Fruit fly (Drosophila melanogaster): Measurements from ENCODE around the gene anchor.

anchor gene

dm6 chr3L:17621451-17621946 lies at the start of gene anchor, which contains the start of gene Vps60:
Gene anchor, plus strand, starts transcription at chr3L:17621824.
Gene Vps60, minus strand, starts transcription at chr3L:17621625.
- TF ChIP-seq ovo (GFP tag; optimal IDR thresholded peaks at IDR 0.05) (peak; percentile 51), Clk (GFP tag; optimal IDR thresholded peaks at IDR 0.05) (peak; percentile 64), CG11617 (GFP tag; optimal IDR thresholded peaks at IDR 0.05) (peak; percentile 80), bab1 (GFP tag; optimal IDR thresholded peaks at IDR 0.05) (peak; percentile 81), toe (GFP tag; optimal IDR thresholded peaks at IDR 0.05) (no peak), cnc (optimal IDR thresholded peaks at IDR 0.05) (no peak), tj (GFP tag; optimal IDR thresholded peaks at IDR 0.05) (peak; percentile 47), CG12768 (GFP tag; optimal IDR thresholded peaks at IDR 0.05) (peak; percentile 79), Hr96 (GFP tag; optimal IDR thresholded peaks at IDR 0.05) (peak; percentile 70), Mnt (GFP tag; optimal IDR thresholded peaks at IDR 0.05) (peak; percentile 63), Crg-1 (GFP tag; optimal IDR thresholded peaks at IDR 0.05) (peak; percentile 61), CG14711 (tag; optimal IDR thresholded peaks at IDR 0.05) (peak; percentile 73), CG5204 (GFP tag; optimal IDR thresholded peaks at IDR 0.05) (no peak), CG7101 (tag; optimal IDR thresholded peaks at IDR 0.05) (peak; percentile 74), pad (GFP tag; optimal IDR thresholded peaks at IDR 0.05) (peak; percentile 75), cic (GFP tag; optimal IDR thresholded peaks at IDR 0.05) (peak; percentile 67), CG1620 (GFP tag; optimal IDR thresholded peaks at IDR 0.05) (peak; percentile 52), kay (GFP tag; ENCODE audit: borderline replicate concordance) (peak; percentile 99), CG7045 (GFP tag; optimal IDR thresholded peaks at IDR 0.05) (peak; percentile 49), CG33017 (tag; optimal IDR thresholded peaks at IDR 0.05) (peak; percentile 65)

- TF ChIP-seq cic (GFP tag; optimal IDR thresholded peaks at IDR 0.05), result peak; percentile 34
- peak; percentile 30 for TF ChIP-seq CG12768 (GFP tag; optimal IDR thresholded peaks at IDR 0.05)
- peak; percentile 21 for TF ChIP-seq tj (GFP tag; optimal IDR thresholded peaks at IDR 0.05)
- TF ChIP-seq CG1620 (GFP tag; optimal IDR thresholded peaks at IDR 0.05), result no peak
- TF ChIP-seq CG7045 (GFP tag; optimal IDR thresholded peaks at IDR 0.05), result peak; percentile 7
These were observed 49.5 kb upstream of the anchor start for dm6 chr3L:17572090-17572489.

DNA sequence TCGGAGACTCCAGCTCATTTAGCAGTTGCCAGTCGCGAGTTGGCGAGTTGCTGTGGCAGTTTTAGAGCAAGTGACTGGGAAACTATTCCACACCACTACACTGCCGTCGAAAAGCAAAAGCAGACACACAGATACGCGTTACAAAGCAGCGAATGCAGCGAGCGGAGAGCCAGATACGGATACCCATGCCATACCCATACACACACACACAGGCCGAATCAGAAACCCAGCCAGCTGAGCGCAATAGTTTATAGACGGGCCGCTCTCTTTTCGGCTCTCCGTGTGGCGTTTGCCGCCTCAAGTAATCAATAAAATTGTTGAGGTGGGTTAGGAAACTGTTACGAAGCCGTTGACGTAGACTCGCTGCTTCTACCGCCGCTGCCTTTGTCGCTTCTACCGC lies 47.8 kb upstream of the anchor start:
- TF ChIP-seq Hr96 (GFP tag; optimal IDR thresholded peaks at IDR 0.05) (no peak), CG11617 (GFP tag; optimal IDR thresholded peaks at IDR 0.05) (no peak), CG33017 (tag; optimal IDR thresholded peaks at IDR 0.05) (no peak), Crg-1 (GFP tag; optimal IDR thresholded peaks at IDR 0.05) (no peak), CG7045 (GFP tag; optimal IDR thresholded peaks at IDR 0.05) (no peak), cnc (optimal IDR thresholded peaks at IDR 0.05) (no peak), toe (GFP tag; optimal IDR thresholded peaks at IDR 0.05) (no peak), cic (GFP tag; optimal IDR thresholded peaks at IDR 0.05) (peak; percentile 81), CG12768 (GFP tag; optimal IDR thresholded peaks at IDR 0.05) (peak; percentile 56), Mnt (GFP tag; optimal IDR thresholded peaks at IDR 0.05) (peak; percentile 35), CG5204 (GFP tag; optimal IDR thresholded peaks at IDR 0.05) (no peak), kay (GFP tag; ENCODE audit: borderline replicate concordance) (peak; percentile 23), CG1620 (GFP tag; optimal IDR thresholded peaks at IDR 0.05) (no peak), ovo (GFP tag; optimal IDR thresholded peaks at IDR 0.05) (peak; percentile 0), tj (GFP tag; optimal IDR thresholded peaks at IDR 0.05) (peak; percentile 62), pad (GFP tag; optimal IDR thresholded peaks at IDR 0.05) (peak; percentile 52), bab1 (GFP tag; optimal IDR thresholded peaks at IDR 0.05) (no peak), CG7101 (tag; optimal IDR thresholded peaks at IDR 0.05) (peak; percentile 3), Clk (GFP tag; optimal IDR thresholded peaks at IDR 0.05) (no peak), CG14711 (tag; optimal IDR thresholded peaks at IDR 0.05) (no peak)

DNA sequence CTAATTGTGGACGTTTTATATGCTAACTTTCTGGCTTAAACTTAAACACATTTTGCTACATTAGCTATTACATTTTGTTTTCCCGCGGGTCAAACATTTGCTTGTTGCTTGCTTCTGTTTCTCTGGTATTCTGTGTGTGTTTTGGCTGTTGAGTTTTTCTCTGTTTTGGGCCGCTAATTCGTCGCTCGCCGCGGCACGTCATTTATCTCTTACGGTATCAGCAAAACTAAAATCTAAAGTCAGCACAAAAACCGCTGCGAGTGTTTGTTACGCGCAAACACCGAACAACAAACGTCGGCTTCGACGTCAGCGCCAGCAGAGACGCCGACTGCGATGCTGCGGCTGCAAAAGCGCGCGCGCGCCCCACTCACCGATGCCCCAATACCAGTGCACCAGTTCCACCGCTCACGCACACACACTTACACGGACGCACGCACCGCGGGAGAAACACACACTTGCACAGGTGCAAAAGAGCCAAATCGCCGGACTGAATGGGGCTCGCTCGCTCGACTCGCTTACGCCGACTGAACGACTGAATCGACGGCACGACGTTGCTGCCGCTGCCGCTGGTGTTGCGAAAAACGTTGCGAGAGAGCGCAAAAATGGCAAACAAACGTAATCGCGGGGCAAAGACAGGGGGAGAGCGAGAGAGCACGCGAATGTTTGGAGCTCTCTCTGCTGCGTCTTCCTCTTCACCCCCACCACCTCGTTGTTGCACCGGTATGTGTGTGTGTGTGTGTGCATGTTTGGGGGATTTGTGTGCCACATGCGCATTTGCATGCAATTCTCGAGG lies 45.3 kb upstream of the anchor start:
- TF ChIP-seq CG14711 (tag; optimal IDR thresholded peaks at IDR 0.05), result no peak
- TF ChIP-seq cic (GFP tag; optimal IDR thresholded peaks at IDR 0.05), result peak; percentile 63
- peak; percentile 27 for TF ChIP-seq CG7045 (GFP tag; optimal IDR thresholded peaks at IDR 0.05)
- no peak for TF ChIP-seq CG33017 (tag; optimal IDR thresholded peaks at IDR 0.05)
- peak; percentile 97 for TF ChIP-seq tj (GFP tag; optimal IDR thresholded peaks at IDR 0.05)
- TF ChIP-seq bab1 (GFP tag; optimal IDR thresholded peaks at IDR 0.05), result no peak
- TF ChIP-seq CG11617 (GFP tag; optimal IDR thresholded peaks at IDR 0.05), result no peak
- peak; percentile 23 for TF ChIP-seq Mnt (GFP tag; optimal IDR thresholded peaks at IDR 0.05)
- no peak for TF ChIP-seq kay (GFP tag; ENCODE audit: borderline replicate concordance)
- TF ChIP-seq cnc (optimal IDR thresholded peaks at IDR 0.05), result no peak
- TF ChIP-seq CG5204 (GFP tag; optimal IDR thresholded peaks at IDR 0.05), result no peak
- no peak for TF ChIP-seq CG1620 (GFP tag; optimal IDR thresholded peaks at IDR 0.05)
- no peak for TF ChIP-seq Crg-1 (GFP tag; optimal IDR thresholded peaks at IDR 0.05)
- TF ChIP-seq CG12768 (GFP tag; optimal IDR thresholded peaks at IDR 0.05), result peak; percentile 58
- no peak for TF ChIP-seq ovo (GFP tag; optimal IDR thresholded peaks at IDR 0.05)
- no peak for TF ChIP-seq Clk (GFP tag; optimal IDR thresholded peaks at IDR 0.05)
- TF ChIP-seq CG7101 (tag; optimal IDR thresholded peaks at IDR 0.05), result no peak
- TF ChIP-seq pad (GFP tag; optimal IDR thresholded peaks at IDR 0.05), result peak; percentile 69
- peak; percentile 11 for TF ChIP-seq Hr96 (GFP tag; optimal IDR thresholded peaks at IDR 0.05)
- TF ChIP-seq toe (GFP tag; optimal IDR thresholded peaks at IDR 0.05), result no peak

DNA sequence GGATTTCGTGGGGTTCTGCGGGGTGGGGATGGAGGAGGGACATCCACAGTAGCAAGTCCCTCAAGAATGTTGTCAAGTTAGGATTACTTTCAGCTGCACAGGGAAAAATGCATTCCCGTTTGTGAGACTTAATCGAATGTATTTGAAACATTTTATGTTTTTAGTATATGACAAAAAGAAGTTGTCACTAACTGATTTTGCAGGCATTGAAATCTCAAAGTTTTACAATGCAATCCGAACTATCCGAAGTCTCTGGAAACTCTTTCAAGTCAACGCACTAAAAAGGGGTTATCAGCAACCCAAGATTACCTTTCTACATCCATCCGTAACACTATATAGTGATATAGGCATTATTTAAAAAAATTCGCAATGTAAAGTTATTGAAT lies 44.7 kb upstream of the anchor start:
- TF ChIP-seq Clk (GFP tag; optimal IDR thresholded peaks at IDR 0.05), result no peak
- no peak for TF ChIP-seq CG5204 (GFP tag; optimal IDR thresholded peaks at IDR 0.05)
- TF ChIP-seq tj (GFP tag; optimal IDR thresholded peaks at IDR 0.05), result no peak
- no peak for TF ChIP-seq bab1 (GFP tag; optimal IDR thresholded peaks at IDR 0.05)
- no peak for TF ChIP-seq Crg-1 (GFP tag; optimal IDR thresholded peaks at IDR 0.05)
- no peak for TF ChIP-seq CG33017 (tag; optimal IDR thresholded peaks at IDR 0.05)
- no peak for TF ChIP-seq CG11617 (GFP tag; optimal IDR thresholded peaks at IDR 0.05)
- no peak for TF ChIP-seq kay (GFP tag; ENCODE audit: borderline replicate concordance)
- TF ChIP-seq CG12768 (GFP tag; optimal IDR thresholded peaks at IDR 0.05), result no peak
- no peak for TF ChIP-seq pad (GFP tag; optimal IDR thresholded peaks at IDR 0.05)
- TF ChIP-seq Hr96 (GFP tag; optimal IDR thresholded peaks at IDR 0.05), result no peak
- TF ChIP-seq CG7045 (GFP tag; optimal IDR thresholded peaks at IDR 0.05), result no peak
- no peak for TF ChIP-seq CG7101 (tag; optimal IDR thresholded peaks at IDR 0.05)
- TF ChIP-seq cic (GFP tag; optimal IDR thresholded peaks at IDR 0.05), result no peak
